Worm (Caenorhabditis elegans) whole organism, L4 larva: ENCODE measurements around the gene C06B3.7.

Source experiments
- aly-2 ChIP-seq: sonication (generic microtip); optimal IDR thresholded peaks from 2 replicates; lab custom pipeline; 2018; ENCODE audit warnings: missing biosample characterization, missing genetic modification characterization
- daf-16 ChIP-seq, 3 experiments: sonication (generic microtip); optimal IDR thresholded peaks; 2 replicates each; lab custom pipeline; 2016 to 2017; ENCODE audit warnings: missing genetic modification characterization in 3 of 3, missing genetic modification reagents in 3 of 3, mild to moderate bottlenecking in 2 of 3, missing compliant biosample characterization in 2 of 3, missing biosample characterization in 1 of 3, moderate library complexity in 1 of 3
- dpl-1 ChIP-seq: fragments of 150-350 bp; optimal IDR thresholded peaks from 2 replicates; lab custom pipeline; 2014; ENCODE audit warnings: missing biosample characterization, missing genetic modification reagents, missing genetic modification characterization
- fos-1 ChIP-seq: fragments of 150-350 bp; optimal IDR thresholded peaks from 2 replicates; lab custom pipeline; 2014; ENCODE audit warnings: missing biosample characterization, missing genetic modification characterization
- lin-13 ChIP-seq: fragments of 150-350 bp; optimal IDR thresholded peaks from 2 replicates; lab custom pipeline; 2014; ENCODE audit warnings: missing biosample characterization, missing genetic modification reagents, missing genetic modification characterization
- nhr-102 ChIP-seq: sonication (generic microtip); optimal IDR thresholded peaks from 2 replicates; lab custom pipeline; 2016; ENCODE audit warnings: mild to moderate bottlenecking, missing genetic modification characterization, moderate library complexity, missing compliant biosample characterization
- snpc-4 ChIP-seq: fragments of 150-350 bp; optimal IDR thresholded peaks from 2 replicates; lab custom pipeline; 2014; ENCODE audit warnings: missing biosample characterization, missing genetic modification characterization
- unc-62 ChIP-seq, 3 experiments: fragments of 150-350 bp in 1 of 3; sonication (generic microtip); optimal IDR thresholded peaks in 2 of 3; peaks in 1 of 3; 1 replicate in 1 of 3; 2 replicates in 2 of 3; lab custom pipeline; 2014 to 2017; ENCODE audit warnings: missing biosample characterization in 3 of 3, missing genetic modification characterization in 3 of 3, missing genetic modification reagents in 3 of 3, missing genotype in 1 of 3
- zag-1 ChIP-seq: fragments of 150-350 bp; optimal IDR thresholded peaks from 2 replicates; lab custom pipeline; 2014; ENCODE audit warnings: missing biosample characterization, missing genetic modification characterization

DNA sequence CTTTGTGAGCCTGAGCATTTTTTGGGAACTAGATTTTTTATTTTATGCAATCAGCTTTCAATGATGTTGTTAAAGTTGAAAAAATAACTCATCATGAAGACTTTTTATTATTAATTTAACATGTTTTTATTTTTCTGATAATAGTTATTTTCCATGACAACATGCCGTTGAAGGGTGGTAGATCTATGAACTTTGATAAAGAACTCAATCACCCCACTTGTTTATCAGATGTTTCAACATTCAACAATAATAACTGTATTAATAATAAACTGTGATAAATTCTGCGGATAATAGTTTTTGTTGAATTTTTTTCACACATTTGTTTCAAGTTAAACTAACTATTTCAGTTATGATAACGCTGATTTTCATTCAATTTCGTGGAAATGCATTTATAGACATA lies 18.0 kb upstream of the C06B3.7 start:
- TF ChIP-seq fos-1 (tag; lab: Kevin White, UChicago) (no peak), aly-2 (tag; lab: Kevin White, UChicago) (no peak), dpl-1 (no peak), zag-1 (tag; lab: Kevin White, UChicago) (no peak), daf-16 (GFP tag; optimal IDR thresholded peaks at IDR 0.05; lab: Kevin White, UChicago) (no peak), daf-16 (tag; optimal IDR thresholded peaks at IDR 0.05; lab: Kevin White, UChicago) (peak; percentile 96), snpc-4 (no peak), lin-13 (GFP tag; lab: Kevin White, UChicago) (no peak), nhr-102 (tag; lab: Kevin White, UChicago) (no peak), unc-62 (GFP tag; optimal IDR thresholded peaks at IDR 0.05 in 1 of 2; lab: Kevin White, UChicago) (no peak), unc-62 (tag; optimal IDR thresholded peaks at IDR 0.05; lab: Kevin White, UChicago) (no peak)
